Worm (Caenorhabditis elegans) whole organism, L4/young adult: Measurements from ENCODE around the gene gst-37.

ENCODE experiments used
- dao-5 ChIP-seq: sonication (generic microtip); optimal IDR thresholded peaks from 2 replicates; lab custom pipeline; 2016; ENCODE audit warnings: missing genotype, missing genetic modification characterization, moderate library complexity, missing compliant biosample characterization
- him-1 ChIP-seq: sonication (generic microtip); optimal IDR thresholded peaks from 2 replicates; lab custom pipeline; 2016; ENCODE audit warnings: missing genotype, missing genetic modification reagents, missing genetic modification characterization, missing compliant biosample characterization

DNA sequence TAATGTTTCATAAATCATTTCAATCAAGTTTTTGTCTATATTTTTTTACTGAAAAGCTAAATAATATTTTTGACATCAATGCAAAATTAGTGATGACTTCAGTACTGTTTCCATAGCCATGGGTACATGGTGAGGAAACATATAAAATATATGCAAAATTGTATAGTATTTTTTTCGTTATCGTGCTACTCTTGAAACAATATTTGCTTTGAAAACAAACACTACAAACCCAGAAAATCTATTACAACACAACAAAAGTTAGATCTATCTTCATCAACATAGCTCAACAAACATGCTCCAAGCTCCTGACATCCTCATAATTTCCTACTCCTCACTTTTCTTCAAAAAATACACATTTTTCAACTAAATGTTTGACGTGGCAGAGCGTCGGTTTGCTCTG is 12.9 kb upstream of the gst-37 start, which contains the start of gene srp-3:
- TF ChIP-seq dao-5 (tag; lab: Kevin White, UChicago) (no peak), him-1 (tag; lab: Kevin White, UChicago) (no peak)
